Fruit fly (Drosophila melanogaster) whole organism, wandering third instar larva: ENCODE results near the gene trbl.

ENCODE experiments used
- Dfd ChIP-seq: fragments of >200 bp; optimal IDR thresholded peaks from 2 replicates; lab custom pipeline; 2017; ENCODE audit warnings: missing biosample characterization, missing genetic modification characterization
- GATAd ChIP-seq: sonication (Bioruptor generic); optimal IDR thresholded peaks from 2 replicates; lab custom pipeline; 2016; ENCODE audit warnings: missing biosample characterization, missing genetic modification characterization
- Hnf4 ChIP-seq: fragments of 200-800 bp; sonication (Bioruptor generic); optimal IDR thresholded peaks from 2 replicates; lab custom pipeline; 2016; ENCODE audit warnings: missing biosample characterization, mild to moderate bottlenecking, missing genetic modification characterization
- Hr78 ChIP-seq: fragments of >200 bp; optimal IDR thresholded peaks from 2 replicates; lab custom pipeline; 2017; ENCODE audit warnings: missing biosample characterization, missing genetic modification characterization
- OdsH ChIP-seq: fragments of 200-800 bp; sonication (Bioruptor generic); optimal IDR thresholded peaks from 2 replicates; lab custom pipeline; 2016; ENCODE audit warnings: missing biosample characterization, mild to moderate bottlenecking, missing genetic modification characterization
- Rel ChIP-seq, 2 experiments: fragments of 200-800 bp; sonication (Bioruptor generic) in 1 of 2; optimal IDR thresholded peaks; 2 replicates in 1 of 2; 3 replicates in 1 of 2; lab custom pipeline; 2016 to 2019; ENCODE audit warnings: mild to moderate bottlenecking in 2 of 2, missing biosample characterization in 2 of 2, missing genetic modification characterization in 2 of 2, moderate library complexity in 1 of 2
- br ChIP-seq: fragments of 200-800 bp; sonication (Bioruptor generic); optimal IDR thresholded peaks from 2 replicates; lab custom pipeline; 2016; ENCODE audit warnings: missing biosample characterization, missing genetic modification characterization
- ey ChIP-seq: fragments of 200-800 bp; sonication (Bioruptor generic); optimal IDR thresholded peaks from 2 replicates; lab custom pipeline; 2016; ENCODE audit warnings: missing biosample characterization, missing genetic modification characterization
- fru ChIP-seq: fragments of 200-800 bp; sonication (Bioruptor generic); optimal IDR thresholded peaks from 3 replicates; lab custom pipeline; 2016; ENCODE audit warnings: missing biosample characterization, mild to moderate bottlenecking, missing genetic modification characterization
- lola ChIP-seq: fragments of >200 bp; optimal IDR thresholded peaks from 2 replicates; lab custom pipeline; 2017; ENCODE audit warnings: missing biosample characterization, missing genetic modification characterization
- pan ChIP-seq: fragments of >200 bp; optimal IDR thresholded peaks from 2 replicates; lab custom pipeline; 2017
- psq ChIP-seq: fragments of 200-800 bp; sonication (Bioruptor generic); optimal IDR thresholded peaks from 3 replicates; lab custom pipeline; 2017; ENCODE audit warnings: missing biosample characterization, mild to moderate bottlenecking, missing genetic modification characterization, moderate library complexity
- usp ChIP-seq: fragments of >200 bp; optimal IDR thresholded peaks from 2 replicates; lab custom pipeline; 2017; ENCODE audit warnings: missing biosample characterization, missing genetic modification characterization

dm6 chr3L:20448773-20449172 lies 47.4 kb upstream of the trbl start:
- no peak for TF ChIP-seq Dfd
- TF ChIP-seq OdsH (GFP tag; lab: Kevin White, UChicago): no peak
- TF ChIP-seq usp: no peak
- TF ChIP-seq GATAd (GFP tag; lab: Kevin White, UChicago): no peak
- TF ChIP-seq pan: no peak
- TF ChIP-seq lola (GFP tag; lab: Kevin White, UChicago): no peak
- no peak for TF ChIP-seq psq (GFP tag; lab: Kevin White, UChicago)
- no peak for TF ChIP-seq Hnf4 (GFP tag; lab: Kevin White, UChicago)
- no peak for TF ChIP-seq br (GFP tag; lab: Kevin White, UChicago)
- TF ChIP-seq Rel (GFP tag; optimal IDR thresholded peaks at IDR 0.05; lab: Kevin White, UChicago): no peak
- TF ChIP-seq Rel (tag; optimal IDR thresholded peaks at IDR 0.05; lab: Kevin White, UChicago): no peak
- TF ChIP-seq ey (GFP tag; lab: Kevin White, UChicago): no peak
- TF ChIP-seq Hr78 (GFP tag; lab: Kevin White, UChicago): no peak
- TF ChIP-seq fru: no peak
